Worm (Caenorhabditis elegans): ENCODE results near the gene bnc-1.
A peak's percentile ranks its signal among the peaks of the same experiment; 100 is the strongest.

The bnc-1 gene

ce11 chrV:12295520-12295919 is 18.7 kb upstream of the bnc-1 start:
- TF ChIP-seq flh-1 (GFP tag; optimal IDR thresholded peaks at IDR 0.05) (no peak), elt-1 (tag; optimal IDR thresholded peaks at IDR 0.05; ENCODE audit: borderline replicate concordance, insufficient read depth) (no peak), ceh-39 (tag; optimal IDR thresholded peaks at IDR 0.05) (no peak), mls-2 (tag; optimal IDR thresholded peaks at IDR 0.05) (no peak), cnd-1 (tag; optimal IDR thresholded peaks at IDR 0.05) (no peak), drap-1 (GFP tag; optimal IDR thresholded peaks at IDR 0.05) (no peak), lsy-2 (tag; optimal IDR thresholded peaks at IDR 0.05) (no peak), ztf-11 (tag; optimal IDR thresholded peaks at IDR 0.05) (no peak), zip-8 (tag; optimal IDR thresholded peaks at IDR 0.05) (no peak), mab-5 (tag; optimal IDR thresholded peaks at IDR 0.05) (no peak), pha-4 (tag; optimal IDR thresholded peaks at IDR 0.05) (no peak), lin-32 (GFP tag; optimal IDR thresholded peaks at IDR 0.05) (no peak), unc-120 (tag; optimal IDR thresholded peaks at IDR 0.05; ENCODE audit: poor library complexity, severe bottlenecking) (no peak), ceh-83 (GFP tag; optimal IDR thresholded peaks at IDR 0.05) (no peak), hlh-1 (tag; optimal IDR thresholded peaks at IDR 0.05) (no peak), nhr-76 (tag; optimal IDR thresholded peaks at IDR 0.05) (no peak), nhr-28 (tag; optimal IDR thresholded peaks at IDR 0.05) (no peak), unc-39 (tag; optimal IDR thresholded peaks at IDR 0.05) (no peak), blmp-1 (tag; optimal IDR thresholded peaks at IDR 0.05) (no peak)

ce11 chrV:12295015-12295414 is 18.2 kb upstream of the bnc-1 start:
- TF ChIP-seq cnd-1 (tag; optimal IDR thresholded peaks at IDR 0.05) (no peak), sptf-1 (tag; optimal IDR thresholded peaks at IDR 0.05) (no peak), lin-32 (GFP tag; optimal IDR thresholded peaks at IDR 0.05) (no peak), unc-39 (tag; optimal IDR thresholded peaks at IDR 0.05) (no peak), drap-1 (GFP tag; optimal IDR thresholded peaks at IDR 0.05) (no peak), mab-5 (tag; optimal IDR thresholded peaks at IDR 0.05) (no peak), nhr-2 (tag; optimal IDR thresholded peaks at IDR 0.05) (no peak), elt-1 (tag; optimal IDR thresholded peaks at IDR 0.05; ENCODE audit: borderline replicate concordance, insufficient read depth) (peak; percentile 49), nhr-76 (tag; optimal IDR thresholded peaks at IDR 0.05) (no peak), pha-4 (tag; optimal IDR thresholded peaks at IDR 0.05) (peak; percentile 8), nhr-12 (tag; optimal IDR thresholded peaks at IDR 0.05) (no peak), ceh-43 (GFP tag; optimal IDR thresholded peaks at IDR 0.05) (no peak), M03D4.4 (tag; optimal IDR thresholded peaks at IDR 0.05) (no peak), ham-2 (GFP tag; optimal IDR thresholded peaks at IDR 0.05) (peak; percentile 30), ceh-39 (tag; optimal IDR thresholded peaks at IDR 0.05) (no peak), elt-3 (tag; optimal IDR thresholded peaks at IDR 0.05) (no peak), lin-13 (tag; optimal IDR thresholded peaks at IDR 0.05) (no peak)

ce11 chrV:12294091-12294490 is 17.2 kb upstream of the bnc-1 start:
- TF ChIP-seq ham-2 (GFP tag; optimal IDR thresholded peaks at IDR 0.05) (no peak), lsy-2 (tag; optimal IDR thresholded peaks at IDR 0.05) (no peak), ztf-11 (tag; optimal IDR thresholded peaks at IDR 0.05) (no peak), unc-39 (tag; optimal IDR thresholded peaks at IDR 0.05) (no peak)

- TF ChIP-seq hlh-1 (tag; optimal IDR thresholded peaks at IDR 0.05) (peak; percentile 38), nhr-2 (tag; optimal IDR thresholded peaks at IDR 0.05) (no peak), sem-2 (GFP tag; optimal IDR thresholded peaks at IDR 0.05) (no peak), ceh-43 (GFP tag; optimal IDR thresholded peaks at IDR 0.05) (peak; percentile 64), mep-1 (tag; optimal IDR thresholded peaks at IDR 0.05) (peak; percentile 94), bed-3 (GFP tag; optimal IDR thresholded peaks at IDR 0.05) (peak; percentile 39), unc-62 (GFP tag; optimal IDR thresholded peaks at IDR 0.05) (peak; percentile 29), unc-120 (tag; optimal IDR thresholded peaks at IDR 0.05; ENCODE audit: poor library complexity, severe bottlenecking) (peak; percentile 23), M03D4.4 (tag; optimal IDR thresholded peaks at IDR 0.05) (peak; percentile 81), lsy-2 (tag; optimal IDR thresholded peaks at IDR 0.05) (peak; percentile 87), sptf-1 (tag; optimal IDR thresholded peaks at IDR 0.05) (peak; percentile 88), nhr-237 (tag; optimal IDR thresholded peaks at IDR 0.05) (peak; percentile 64), cnd-1 (tag; optimal IDR thresholded peaks at IDR 0.05) (peak; percentile 73), ham-2 (GFP tag; optimal IDR thresholded peaks at IDR 0.05) (no peak), ces-1 (GFP tag; optimal IDR thresholded peaks at IDR 0.05) (peak; percentile 24), zip-8 (tag; optimal IDR thresholded peaks at IDR 0.05) (no peak), ceh-39 (tag; optimal IDR thresholded peaks at IDR 0.05) (peak; percentile 73), mab-5 (tag; optimal IDR thresholded peaks at IDR 0.05) (no peak), drap-1 (GFP tag; optimal IDR thresholded peaks at IDR 0.05) (peak; percentile 76), ceh-83 (GFP tag; optimal IDR thresholded peaks at IDR 0.05) (peak; percentile 60), pha-4 (tag; optimal IDR thresholded peaks at IDR 0.05) (peak; percentile 74), mls-2 (tag; optimal IDR thresholded peaks at IDR 0.05) (peak; percentile 38), nhr-12 (tag; optimal IDR thresholded peaks at IDR 0.05) (no peak), lin-13 (tag; optimal IDR thresholded peaks at IDR 0.05) (peak; percentile 82)
Observed at ce11 chrV:12291587-12291986, 14.7 kb upstream of the bnc-1 start, which contains the start of the genes srpa-68 and srh-16. Gene srpa-68 (minus strand): TSS chrV:12291658. Gene srh-16 (plus strand): TSS chrV:12291861.
